Worm (Caenorhabditis elegans) whole organism, early embryonic: ENCODE data around the gene aakg-3.

ENCODE experiments used
- B0310.2 ChIP-seq: sonication (generic microtip); optimal IDR thresholded peaks from 2 replicates; lab custom pipeline; 2016; ENCODE audit warnings: mild to moderate bottlenecking, missing genetic modification characterization, missing compliant biosample characterization
- F13C5.2 ChIP-seq: sonication (generic microtip); optimal IDR thresholded peaks from 2 replicates; lab custom pipeline; 2017; ENCODE audit warnings: mild to moderate bottlenecking, missing genetic modification characterization, inconsistent platforms, missing compliant biosample characterization
- aly-1 ChIP-seq: sonication (generic microtip); optimal IDR thresholded peaks from 2 replicates; lab custom pipeline; 2016; ENCODE audit warnings: missing genetic modification characterization, missing compliant biosample characterization
- ama-1 ChIP-seq: fragments of 150-350 bp; optimal IDR thresholded peaks from 2 replicates; lab custom pipeline; 2014
- ceh-13 ChIP-seq: fragments of 200-800 bp; sonication (Bioruptor generic); optimal IDR thresholded peaks from 2 replicates; lab custom pipeline; 2018; ENCODE audit warnings: mild to moderate bottlenecking, missing genetic modification characterization, missing compliant biosample characterization
- ceh-36 ChIP-seq: sonication (generic microtip); optimal IDR thresholded peaks from 2 replicates; lab custom pipeline; 2016; ENCODE audit warnings: missing genetic modification characterization, inconsistent platforms, missing compliant biosample characterization
- ets-7 ChIP-seq: sonication (generic microtip); optimal IDR thresholded peaks from 2 replicates; lab custom pipeline; 2016; ENCODE audit warnings: missing genotype, missing genetic modification characterization, missing compliant biosample characterization
- flt-1 ChIP-seq: fragments of 200-800 bp; sonication (Bioruptor generic); IDR thresholded peaks from 2 replicates; pipeline ENCODE4 v1.3.6; 2022; ENCODE audit warnings: missing genetic modification characterization, missing compliant biosample characterization
- hmbx-1 ChIP-seq: sonication (generic microtip); optimal IDR thresholded peaks from 2 replicates; lab custom pipeline; 2016; ENCODE audit warnings: mild to moderate bottlenecking, missing genetic modification characterization, missing compliant biosample characterization
- hmg-4 ChIP-seq: fragments of 200-800 bp; sonication (Bioruptor generic); optimal IDR thresholded peaks from 2 replicates; lab custom pipeline; 2018; ENCODE audit warnings: mild to moderate bottlenecking, missing genetic modification characterization, missing compliant biosample characterization
- hnd-1 ChIP-seq: sonication (generic microtip); optimal IDR thresholded peaks from 2 replicates; lab custom pipeline; 2016; ENCODE audit warnings: missing genetic modification characterization, missing compliant biosample characterization
- pes-1 ChIP-seq: fragments of 200-800 bp; sonication (Bioruptor generic); IDR thresholded peaks from 2 replicates; pipeline ENCODE4 v1.3.6; 2022; ENCODE audit warnings: missing genetic modification reagents, missing genetic modification characterization, missing compliant biosample characterization
- scrt-1 ChIP-seq: fragments of 200-800 bp; sonication (Bioruptor generic); IDR thresholded peaks from 2 replicates; pipeline ENCODE4 v1.3.6; 2022; ENCODE audit warnings: missing genetic modification characterization, missing compliant biosample characterization
- sea-1 ChIP-seq: fragments of 200-800 bp; sonication (Bioruptor generic); conservative IDR thresholded peaks from 2 replicates; pipeline ENCODE4 v1.3.6; 2022; ENCODE audit warnings: missing genetic modification characterization, missing compliant biosample characterization
- tbx-11 ChIP-seq: fragments of 200-800 bp; sonication (Bioruptor generic); IDR thresholded peaks from 2 replicates; pipeline ENCODE4 v1.3.6; 2022; ENCODE audit warnings: missing genetic modification characterization, missing compliant biosample characterization
- tbx-37 ChIP-seq: fragments of 200-800 bp; sonication (Bioruptor generic); conservative IDR thresholded peaks from 2 replicates; pipeline ENCODE4 v1.3.6; 2022; ENCODE audit warnings: missing genetic modification reagents, missing genetic modification characterization, missing compliant biosample characterization
- tra-4 ChIP-seq: sonication (generic microtip); optimal IDR thresholded peaks from 2 replicates; lab custom pipeline; 2017; ENCODE audit warnings: missing genetic modification characterization, missing compliant biosample characterization

aakg-3 gene

ce11 chrX:2976148-2976547 is at the start of gene aakg-3:
aakg-3 (plus strand) TSS chrX:2976448.
- TF ChIP-seq sea-1 (GFP tag; lab: Robert Waterston, UW) (no peak), flt-1 (GFP tag; lab: Robert Waterston, UW) (no peak), aly-1 (tag; lab: Kevin White, UChicago) (no peak), tra-4 (no peak), pes-1 (GFP tag; lab: Robert Waterston, UW) (no peak), tbx-11 (GFP tag; lab: Robert Waterston, UW) (no peak), B0310.2 (no peak), ets-7 (tag; lab: Kevin White, UChicago) (no peak), hmg-4 (no peak), ceh-36 (no peak), tbx-37 (GFP tag; lab: Robert Waterston, UW) (no peak), ama-1 (no peak), F13C5.2 (tag; lab: Kevin White, UChicago) (no peak), hmbx-1 (tag; lab: Kevin White, UChicago) (no peak), ceh-13 (GFP tag; lab: Kevin White, UChicago) (no peak), hnd-1 (tag; lab: Kevin White, UChicago) (no peak), scrt-1 (no peak)

- no peak for TF ChIP-seq flt-1 (GFP tag; lab: Robert Waterston, UW)
- no peak for TF ChIP-seq ceh-36
- no peak for TF ChIP-seq tbx-37 (GFP tag; lab: Robert Waterston, UW)
- no peak for TF ChIP-seq tbx-11 (GFP tag; lab: Robert Waterston, UW)
- TF ChIP-seq hmg-4: no peak
- TF ChIP-seq B0310.2: no peak
- TF ChIP-seq aly-1 (tag; lab: Kevin White, UChicago): no peak
Measured at ce11 chrX:2927576-2927975, 48.7 kb upstream of the aakg-3 start.

ce11 chrX:2928089-2928488 is 48.2 kb upstream of the aakg-3 start:
- no peak for TF ChIP-seq tbx-37 (GFP tag; lab: Robert Waterston, UW)
- no peak for TF ChIP-seq scrt-1
- no peak for TF ChIP-seq flt-1 (GFP tag; lab: Robert Waterston, UW)
- TF ChIP-seq ceh-36: no peak
- no peak for TF ChIP-seq aly-1 (tag; lab: Kevin White, UChicago)
- TF ChIP-seq hmbx-1 (tag; lab: Kevin White, UChicago): no peak
- no peak for TF ChIP-seq tbx-11 (GFP tag; lab: Robert Waterston, UW)
- TF ChIP-seq pes-1 (GFP tag; lab: Robert Waterston, UW): no peak
- TF ChIP-seq ceh-13 (GFP tag; lab: Kevin White, UChicago): no peak
- TF ChIP-seq ets-7 (tag; lab: Kevin White, UChicago): no peak
- no peak for TF ChIP-seq sea-1 (GFP tag; lab: Robert Waterston, UW)
- TF ChIP-seq tra-4: no peak
- no peak for TF ChIP-seq hnd-1 (tag; lab: Kevin White, UChicago)
- no peak for TF ChIP-seq B0310.2

ce11 chrX:2931852-2932251 is 44.4 kb upstream of the aakg-3 start:
- no peak for TF ChIP-seq ets-7 (tag; lab: Kevin White, UChicago)
- TF ChIP-seq F13C5.2 (tag; lab: Kevin White, UChicago): no peak
- TF ChIP-seq B0310.2: no peak
- no peak for TF ChIP-seq scrt-1
- no peak for TF ChIP-seq ama-1
- TF ChIP-seq hnd-1 (tag; lab: Kevin White, UChicago): no peak
- TF ChIP-seq tbx-37 (GFP tag; lab: Robert Waterston, UW): no peak
- TF ChIP-seq hmbx-1 (tag; lab: Kevin White, UChicago): no peak
- TF ChIP-seq hmg-4: no peak
- TF ChIP-seq aly-1 (tag; lab: Kevin White, UChicago): no peak
- no peak for TF ChIP-seq tbx-11 (GFP tag; lab: Robert Waterston, UW)
- TF ChIP-seq ceh-13 (GFP tag; lab: Kevin White, UChicago): no peak
- no peak for TF ChIP-seq tra-4
- no peak for TF ChIP-seq sea-1 (GFP tag; lab: Robert Waterston, UW)
- no peak for TF ChIP-seq ceh-36

ce11 chrX:2933061-2933460 is 43.2 kb upstream of the aakg-3 start, which contains the start of gene fard-1:
fard-1 (plus strand) TSS chrX:2933361.
- TF ChIP-seq F13C5.2 (tag; lab: Kevin White, UChicago): no peak
- TF ChIP-seq sea-1 (GFP tag; lab: Robert Waterston, UW): no peak
- no peak for TF ChIP-seq tbx-11 (GFP tag; lab: Robert Waterston, UW)
- no peak for TF ChIP-seq ceh-13 (GFP tag; lab: Kevin White, UChicago)
- no peak for TF ChIP-seq tbx-37 (GFP tag; lab: Robert Waterston, UW)
- no peak for TF ChIP-seq hmbx-1 (tag; lab: Kevin White, UChicago)
- no peak for TF ChIP-seq hnd-1 (tag; lab: Kevin White, UChicago)
- no peak for TF ChIP-seq ama-1
- no peak for TF ChIP-seq B0310.2
- no peak for TF ChIP-seq aly-1 (tag; lab: Kevin White, UChicago)
- no peak for TF ChIP-seq hmg-4
- no peak for TF ChIP-seq pes-1 (GFP tag; lab: Robert Waterston, UW)
- no peak for TF ChIP-seq ceh-36
- no peak for TF ChIP-seq ets-7 (tag; lab: Kevin White, UChicago)

- no peak for TF ChIP-seq hnd-1 (tag; lab: Kevin White, UChicago)
- no peak for TF ChIP-seq hmg-4
- TF ChIP-seq hmbx-1 (tag; lab: Kevin White, UChicago): no peak
- no peak for TF ChIP-seq aly-1 (tag; lab: Kevin White, UChicago)
- TF ChIP-seq scrt-1: no peak
- no peak for TF ChIP-seq ceh-13 (GFP tag; lab: Kevin White, UChicago)
- no peak for TF ChIP-seq tbx-37 (GFP tag; lab: Robert Waterston, UW)
- TF ChIP-seq ama-1: no peak
- TF ChIP-seq tra-4: no peak
- no peak for TF ChIP-seq ceh-36
- TF ChIP-seq B0310.2: no peak
Measured at ce11 chrX:2939085-2939484, 37.2 kb upstream of the aakg-3 start.

- TF ChIP-seq ets-7 (tag; lab: Kevin White, UChicago) (no peak), scrt-1 (no peak), F13C5.2 (tag; lab: Kevin White, UChicago) (no peak), hmbx-1 (tag; lab: Kevin White, UChicago) (no peak), aly-1 (tag; lab: Kevin White, UChicago) (no peak), tbx-37 (GFP tag; lab: Robert Waterston, UW) (no peak), B0310.2 (no peak), hnd-1 (tag; lab: Kevin White, UChicago) (no peak), tra-4 (no peak)
Measured at ce11 chrX:2939526-2939925, 36.7 kb upstream of the aakg-3 start.
